Worm (Caenorhabditis elegans): ENCODE data around the gene pqn-51.

- TF ChIP-seq nhr-48 (tag; optimal IDR thresholded peaks at IDR 0.05) (no peak), zag-1 (tag; optimal IDR thresholded peaks at IDR 0.05) (no peak), lin-13 (GFP tag; optimal IDR thresholded peaks at IDR 0.05) (no peak), lin-15B (tag; optimal IDR thresholded peaks at IDR 0.05) (no peak), ceh-82 (tag; optimal IDR thresholded peaks at IDR 0.05) (no peak), nhr-25 (tag; optimal IDR thresholded peaks at IDR 0.05; ENCODE audit: borderline replicate concordance, insufficient read depth) (no peak), daf-19 (GFP tag; conservative IDR thresholded peaks at IDR 0.05) (no peak), ceh-32 (tag; optimal IDR thresholded peaks at IDR 0.05; ENCODE audit: poor library complexity) (no peak), D1046.2 (GFP tag; IDR thresholded peaks at IDR 0.05) (no peak), snpc-1.2 (GFP tag; IDR thresholded peaks at IDR 0.05) (no peak)
Observed at ce11 chrV:5088311-5088710, 38.9 kb downstream of the pqn-51 start.
